Worm (Caenorhabditis elegans) whole organism, L1 larva: ENCODE results near the gene atg-7.

Experiments
- nhr-237 ChIP-seq: fragments of 150-350 bp; optimal IDR thresholded peaks from 2 replicates; lab custom pipeline; 2014; ENCODE audit warnings: missing biosample characterization, missing genetic modification characterization
- nhr-76 ChIP-seq: sonication (generic microtip); optimal IDR thresholded peaks from 2 replicates; lab custom pipeline; 2017; ENCODE audit warnings: missing biosample characterization, missing genetic modification characterization
- unc-62 ChIP-seq: fragments of 150-350 bp; optimal IDR thresholded peaks from 2 replicates; lab custom pipeline; 2014; ENCODE audit warnings: missing biosample characterization, missing genetic modification reagents, missing genetic modification characterization
- zag-1 ChIP-seq: fragments of 150-350 bp; optimal IDR thresholded peaks from 2 replicates; lab custom pipeline; 2014; ENCODE audit warnings: missing biosample characterization, missing genetic modification characterization

- TF ChIP-seq unc-62: no peak
- no peak for TF ChIP-seq zag-1 (tag; lab: Kevin White, UChicago)
- TF ChIP-seq nhr-76: no peak
- TF ChIP-seq nhr-237 (tag; lab: Kevin White, UChicago): no peak
Observed at ce11 chrIV:11062984-11063613, 17.8 kb downstream of the atg-7 start.
